Worm (Caenorhabditis elegans) whole organism, L4/young adult: ENCODE data around the gene mdh-2.

Experiments used
- W03F9.2 ChIP-seq: fragments of 150-350 bp; optimal IDR thresholded peaks from 2 replicates; lab custom pipeline; 2014; ENCODE audit warnings: missing biosample characterization, missing genetic modification characterization
- dao-5 ChIP-seq: sonication (generic microtip); optimal IDR thresholded peaks from 2 replicates; lab custom pipeline; 2016; ENCODE audit warnings: missing genotype, missing genetic modification characterization, moderate library complexity, missing compliant biosample characterization
- him-1 ChIP-seq: sonication (generic microtip); optimal IDR thresholded peaks from 2 replicates; lab custom pipeline; 2016; ENCODE audit warnings: missing genotype, missing genetic modification reagents, missing genetic modification characterization, missing compliant biosample characterization

ce11 chrIII:6594069-6594468 is 13.8 kb downstream of the mdh-2 start:
- TF ChIP-seq him-1 (tag; lab: Kevin White, UChicago) (no peak), dao-5 (tag; lab: Kevin White, UChicago) (no peak), W03F9.2 (tag; lab: Kevin White, UChicago) (no peak)
